Fruit fly (Drosophila melanogaster): Measurements from ENCODE around the gene Nup133.

- TF ChIP-seq CG12219 (GFP tag; optimal IDR thresholded peaks at IDR 0.05) (peak; percentile 66), CG11398 (GFP tag; optimal IDR thresholded peaks at IDR 0.05) (peak; percentile 68), corto (GFP tag; optimal IDR thresholded peaks at IDR 0.05) (peak; percentile 28), B-H1 (GFP tag; IDR thresholded peaks at IDR 0.05) (no peak), Dll (GFP tag; IDR thresholded peaks at IDR 0.05; ENCODE audit: partially characterized antibody) (no peak), CG31365 (tag; optimal IDR thresholded peaks at IDR 0.05) (no peak), lbe (GFP tag; optimal IDR thresholded peaks at IDR 0.05) (no peak), MESR4 (GFP tag; optimal IDR thresholded peaks at IDR 0.05) (no peak), CG11723 (GFP tag; optimal IDR thresholded peaks at IDR 0.05) (peak; percentile 5), nerfin-2 (GFP tag; IDR thresholded peaks at IDR 0.05; ENCODE audit: partially characterized antibody) (no peak), CG14014 (GFP tag; IDR thresholded peaks at IDR 0.05) (no peak), ind (GFP tag; optimal IDR thresholded peaks at IDR 0.05) (peak; percentile 68), sd (tag; optimal IDR thresholded peaks at IDR 0.05) (peak; percentile 6), croc (GFP tag; conservative IDR thresholded peaks at IDR 0.05) (peak; percentile 63)
Observed at dm6 chr3R:22673528-22673959, 16.9 kb upstream of the Nup133 start.
